Worm (Caenorhabditis elegans) whole organism, young adult: Measurements from ENCODE around the gene C30H6.9.

ENCODE experiments used
- B0336.3 ChIP-seq: fragments of 200-800 bp; sonication (Bioruptor generic); IDR thresholded peaks from 2 replicates; pipeline ENCODE4 v1.3.6; 2022; ENCODE audit warnings: missing genetic modification characterization, missing compliant biosample characterization
- F10E7.11 ChIP-seq: sonication (generic microtip); optimal IDR thresholded peaks from 2 replicates; lab custom pipeline; 2017; ENCODE audit warnings: mild to moderate bottlenecking, missing genetic modification characterization, moderate library complexity, missing compliant biosample characterization
- F23B12.7 ChIP-seq: sonication (generic microtip); optimal IDR thresholded peaks from 2 replicates; lab custom pipeline; 2017; ENCODE audit warnings: missing genetic modification characterization, mild to moderate bottlenecking, missing compliant biosample characterization, antibody characterized with exemption, moderate library complexity; ENCODE audit not compliant: insufficient read depth
- F37B4.10 ChIP-seq: fragments of 200-800 bp; sonication (Bioruptor generic); IDR thresholded peaks from 2 replicates; pipeline ENCODE4 v1.3.6; 2022; ENCODE audit warnings: missing genetic modification characterization, missing compliant biosample characterization
- F55B11.4 ChIP-seq: sonication (generic microtip); optimal IDR thresholded peaks from 2 replicates; lab custom pipeline; 2016; ENCODE audit warnings: missing compliant biosample characterization, missing genetic modification characterization, borderline replicate concordance; ENCODE audit not compliant: insufficient read depth
- F57A8.1 ChIP-seq: fragments of 200-800 bp; sonication (Bioruptor generic); optimal IDR thresholded peaks from 2 replicates; lab custom pipeline; 2018; ENCODE audit warnings: mild to moderate bottlenecking, missing genetic modification characterization, moderate library complexity, missing compliant biosample characterization
- K11D2.4 ChIP-seq: fragments of 200-800 bp; sonication (Bioruptor generic); IDR thresholded peaks from 2 replicates; pipeline ENCODE4 v1.3.6; 2022; ENCODE audit warnings: missing genetic modification reagents, missing genetic modification characterization, missing compliant biosample characterization
- T26A5.8 ChIP-seq: sonication (generic microtip); optimal IDR thresholded peaks from 2 replicates; lab custom pipeline; 2016; ENCODE audit warnings: missing genetic modification characterization, missing compliant biosample characterization
- Y79H2A.3 ChIP-seq: fragments of 200-800 bp; sonication (Bioruptor generic); conservative IDR thresholded peaks from 2 replicates; pipeline ENCODE4 v1.3.6; 2022; ENCODE audit warnings: missing genetic modification reagents, missing genetic modification characterization, missing compliant biosample characterization
- ZK185.1 ChIP-seq: sonication (generic microtip); optimal IDR thresholded peaks from 2 replicates; lab custom pipeline; 2016; ENCODE audit warnings: mild to moderate bottlenecking, missing genetic modification characterization, missing compliant biosample characterization; ENCODE audit not compliant: poor library complexity, severe bottlenecking
- akir-1 ChIP-seq: fragments of 200-800 bp; sonication (Bioruptor generic); optimal IDR thresholded peaks from 2 replicates; lab custom pipeline; 2018; ENCODE audit warnings: mild to moderate bottlenecking, missing genetic modification characterization, moderate library complexity, missing compliant biosample characterization
- aptf-3 ChIP-seq: fragments of 200-800 bp; sonication (Bioruptor generic); IDR thresholded peaks from 2 replicates; pipeline ENCODE4 v1.3.6; 2022; ENCODE audit warnings: missing genetic modification characterization, missing compliant biosample characterization
- bed-1 ChIP-seq: fragments of 200-800 bp; sonication (Bioruptor generic); IDR thresholded peaks from 2 replicates; pipeline ENCODE4 v1.3.6; 2022; ENCODE audit warnings: missing genetic modification reagents, missing genetic modification characterization, missing compliant biosample characterization
- cebp-1 ChIP-seq, 2 experiments: fragments of 200-800 bp in 1 of 2; sonication (Bioruptor generic) in 1 of 2; sonication (generic microtip) in 1 of 2; IDR thresholded peaks in 1 of 2; optimal IDR thresholded peaks in 1 of 2; 2 replicates each; pipeline versions ENCODE4 v1.3.6 to Lab custom; 2017 to 2022; ENCODE audit warnings: missing compliant biosample characterization in 2 of 2, missing genetic modification characterization in 2 of 2, mild to moderate bottlenecking in 1 of 2, missing genetic modification reagents in 1 of 2, moderate library complexity in 1 of 2
- ceh-79 ChIP-seq: sonication (generic microtip); optimal IDR thresholded peaks from 2 replicates; lab custom pipeline; 2017; ENCODE audit warnings: mild to moderate bottlenecking, missing genetic modification characterization, missing compliant biosample characterization
- ceh-91 ChIP-seq: fragments of 200-800 bp; sonication (Bioruptor generic); IDR thresholded peaks from 2 replicates; pipeline ENCODE4 v1.3.6; 2022; ENCODE audit warnings: missing genetic modification reagents, missing genetic modification characterization, missing compliant biosample characterization
- dpff-1 ChIP-seq: sonication (generic microtip); optimal IDR thresholded peaks from 2 replicates; lab custom pipeline; 2017; ENCODE audit warnings: mild to moderate bottlenecking, missing genetic modification characterization, missing compliant biosample characterization
- efl-1 ChIP-seq: fragments of 150-350 bp; optimal IDR thresholded peaks from 2 replicates; lab custom pipeline; 2014; ENCODE audit warnings: missing biosample characterization, missing genetic modification reagents, missing genetic modification characterization
- egrh-3 ChIP-seq: fragments of 200-800 bp; sonication (Bioruptor generic); IDR thresholded peaks from 2 replicates; pipeline ENCODE4 v1.3.6; 2022; ENCODE audit warnings: missing genetic modification reagents, missing genetic modification characterization, missing compliant biosample characterization
- ekl-4 ChIP-seq: fragments of 200-800 bp; sonication (Bioruptor generic); IDR thresholded peaks from 2 replicates; pipeline ENCODE4 v1.3.6; 2022; ENCODE audit warnings: missing genetic modification reagents, missing genetic modification characterization, missing compliant biosample characterization
- fkh-3 ChIP-seq: sonication (generic microtip); optimal IDR thresholded peaks from 2 replicates; lab custom pipeline; 2016; ENCODE audit warnings: mild to moderate bottlenecking, missing genetic modification characterization, missing compliant biosample characterization
- hlh-12 ChIP-seq: sonication (generic microtip); optimal IDR thresholded peaks from 2 replicates; lab custom pipeline; 2016; ENCODE audit warnings: missing genetic modification characterization, missing compliant biosample characterization
- hlh-26 ChIP-seq: fragments of 200-800 bp; sonication (Bioruptor generic); conservative IDR thresholded peaks from 2 replicates; pipeline ENCODE4 v1.3.6; 2022; ENCODE audit warnings: missing genetic modification reagents, missing genetic modification characterization, missing compliant biosample characterization
- hmg-1.2 ChIP-seq: fragments of 200-800 bp; sonication (Bioruptor generic); IDR thresholded peaks from 2 replicates; pipeline ENCODE4 v1.3.6; 2022; ENCODE audit warnings: missing genetic modification reagents, missing genetic modification characterization, missing compliant biosample characterization
- hmg-20 ChIP-seq: fragments of 200-800 bp; sonication (Bioruptor generic); IDR thresholded peaks from 2 replicates; pipeline ENCODE4 v1.3.6; 2022; ENCODE audit warnings: missing genetic modification reagents, missing genetic modification characterization, missing compliant biosample characterization
- hrde-1 ChIP-seq: sonication (generic microtip); optimal IDR thresholded peaks from 2 replicates; lab custom pipeline; 2016; ENCODE audit warnings: missing genetic modification characterization, mild to moderate bottlenecking, missing compliant biosample characterization, moderate library complexity, missing genotype, missing genetic modification reagents, borderline replicate concordance
- let-607 ChIP-seq, 2 experiments: fragments of 200-800 bp in 1 of 2; sonication (Bioruptor generic) in 1 of 2; sonication (generic microtip) in 1 of 2; optimal IDR thresholded peaks; 2 replicates each; lab custom pipeline; 2016 to 2018; ENCODE audit warnings: mild to moderate bottlenecking in 2 of 2, missing compliant biosample characterization in 2 of 2, missing genetic modification characterization in 2 of 2, moderate library complexity in 2 of 2, missing genotype in 1 of 2
- lin-35 ChIP-seq, 3 experiments: fragments of 150-350 bp in 2 of 3; sonication (generic microtip) in 1 of 3; optimal IDR thresholded peaks; 2 replicates each; lab custom pipeline; 2014 to 2018; ENCODE audit warnings: missing biosample characterization in 3 of 3, missing genetic modification characterization in 3 of 3, missing genetic modification reagents in 3 of 3
- lir-1 ChIP-seq: fragments of 200-800 bp; sonication (Bioruptor generic); conservative IDR thresholded peaks from 2 replicates; pipeline ENCODE4 v1.3.6; 2022; ENCODE audit warnings: missing genetic modification reagents, missing genetic modification characterization, missing compliant biosample characterization
- madf-8 ChIP-seq: fragments of 200-800 bp; sonication (Bioruptor generic); conservative IDR thresholded peaks from 2 replicates; pipeline ENCODE4 v1.3.6; 2022; ENCODE audit warnings: missing genetic modification reagents, missing genetic modification characterization, missing compliant biosample characterization
- nfya-1 ChIP-seq: sonication (generic microtip); optimal IDR thresholded peaks from 2 replicates; lab custom pipeline; 2017; ENCODE audit warnings: antibody characterized with exemption, missing compliant biosample characterization, missing genetic modification characterization, borderline replicate concordance; ENCODE audit not compliant: insufficient read depth
- nfya-2 ChIP-seq: fragments of 200-800 bp; sonication (Bioruptor generic); IDR thresholded peaks from 2 replicates; pipeline ENCODE4 v1.3.6; 2022; ENCODE audit warnings: missing genetic modification reagents, missing genetic modification characterization, missing compliant biosample characterization
- nhr-80 ChIP-seq: sonication (generic microtip); optimal IDR thresholded peaks from 2 replicates; lab custom pipeline; 2016; ENCODE audit warnings: missing genetic modification characterization, missing compliant biosample characterization
- pha-4 ChIP-seq: fragments of 150-350 bp; sonication (generic microtip); optimal IDR thresholded peaks from 2 replicates; lab custom pipeline; 2014; ENCODE audit warnings: missing biosample characterization, missing genetic modification reagents, missing genetic modification characterization
- sdz-38 ChIP-seq: sonication (generic microtip); optimal IDR thresholded peaks from 2 replicates; lab custom pipeline; 2016; ENCODE audit warnings: missing genotype, missing genetic modification characterization, missing compliant biosample characterization
- sea-2 ChIP-seq: fragments of 200-800 bp; sonication (Bioruptor generic); IDR thresholded peaks from 2 replicates; pipeline ENCODE4 v1.3.6; 2022; ENCODE audit warnings: missing genetic modification characterization, missing compliant biosample characterization
- ztf-18 ChIP-seq: sonication (generic microtip); optimal IDR thresholded peaks from 2 replicates; lab custom pipeline; 2016; ENCODE audit warnings: missing genotype, mild to moderate bottlenecking, missing genetic modification characterization, missing compliant biosample characterization
- ztf-25 ChIP-seq: fragments of 200-800 bp; sonication (Bioruptor generic); IDR thresholded peaks from 2 replicates; pipeline ENCODE4 v1.3.6; 2022; ENCODE audit warnings: missing genetic modification reagents, missing genetic modification characterization, missing compliant biosample characterization
- ztf-26 ChIP-seq: sonication (generic microtip); optimal IDR thresholded peaks from 2 replicates; lab custom pipeline; 2017; ENCODE audit warnings: missing genetic modification characterization, missing compliant biosample characterization
- ztf-6 ChIP-seq: fragments of 200-800 bp; sonication (Bioruptor generic); IDR thresholded peaks from 2 replicates; pipeline ENCODE4 v1.3.6; 2022; ENCODE audit warnings: missing genetic modification reagents, missing genetic modification characterization, missing compliant biosample characterization

C30H6.9 gene

ce11 chrIV:17405530-17405929, 25.6 kb upstream of the C30H6.9 start, which contains the start of gene pmp-4:
pmp-4 (minus strand) TSS chrIV:17405630.
- TF ChIP-seq pha-4 (no peak), bed-1 (no peak), ztf-18 (no peak), nhr-80 (peak; percentile 54), T26A5.8 (no peak), K11D2.4 (no peak), ZK185.1 (tag; lab: Kevin White, UChicago) (no peak)

ce11 chrIV:17399455-17399854, 19.5 kb upstream of the C30H6.9 start, which contains the start of gene T02D1.4:
T02D1.4 (plus strand) TSS chrIV:17399755.
- TF ChIP-seq aptf-3 (GFP tag; lab: Robert Waterston, UW) (no peak), efl-1 (GFP tag; lab: Kevin White, UChicago) (no peak), nfya-2 (GFP tag; lab: Robert Waterston, UW) (no peak), nfya-1 (tag; lab: Kevin White, UChicago) (no peak), fkh-3 (tag; lab: Kevin White, UChicago) (no peak), cebp-1 (GFP tag; IDR thresholded peaks at IDR 0.05; lab: Robert Waterston, UW) (no peak), cebp-1 (tag; optimal IDR thresholded peaks at IDR 0.05; lab: Kevin White, UChicago) (no peak), ceh-79 (tag; lab: Kevin White, UChicago) (no peak), hlh-12 (no peak), sdz-38 (tag; lab: Kevin White, UChicago) (no peak), ztf-26 (no peak), F55B11.4 (tag; lab: Kevin White, UChicago) (no peak), F37B4.10 (GFP tag; lab: Robert Waterston, UW) (no peak), ztf-6 (GFP tag; lab: Robert Waterston, UW) (no peak)

- TF ChIP-seq efl-1 (GFP tag; lab: Kevin White, UChicago) (no peak), egrh-3 (GFP tag; lab: Robert Waterston, UW) (no peak), B0336.3 (no peak), hmg-20 (no peak), F55B11.4 (tag; lab: Kevin White, UChicago) (no peak), ekl-4 (no peak), hlh-26 (GFP tag; lab: Robert Waterston, UW) (no peak)
Measured at ce11 chrIV:17395910-17396309, 15.9 kb upstream of the C30H6.9 start, which contains the start of gene sru-15. sru-15 (plus strand) TSS chrIV:17396210.

ce11 chrIV:17387442-17387967, 7.5 kb upstream of the C30H6.9 start, which contains the start of gene T02D1.8:
T02D1.8 (minus strand) TSS chrIV:17387492.
- TF ChIP-seq let-607 (tag; optimal IDR thresholded peaks at IDR 0.05; lab: Kevin White, UChicago): peak; percentile 18 to 49
- TF ChIP-seq dpff-1: no peak
- TF ChIP-seq nhr-80: peak; percentile 86
- no peak for TF ChIP-seq hrde-1 (tag; lab: Kevin White, UChicago)

ce11 chrIV:17383046-17383445, 3.1 kb upstream of the C30H6.9 start, which contains the start of gene C30H6.12:
C30H6.12 (plus strand) TSS chrIV:17383346.
- TF ChIP-seq K11D2.4 (no peak), hmg-1.2 (GFP tag; lab: Robert Waterston, UW) (no peak), efl-1 (GFP tag; lab: Kevin White, UChicago) (no peak), lir-1 (GFP tag; lab: Robert Waterston, UW) (no peak), ztf-26 (no peak), ceh-91 (GFP tag; lab: Robert Waterston, UW) (no peak), madf-8 (GFP tag; lab: Robert Waterston, UW) (no peak), bed-1 (no peak), sea-2 (GFP tag; lab: Robert Waterston, UW) (no peak), lin-35 (GFP tag; optimal IDR thresholded peaks at IDR 0.05; lab: Kevin White, UChicago) (no peak), F23B12.7 (no peak), F57A8.1 (GFP tag; lab: Kevin White, UChicago) (no peak), Y79H2A.3 (GFP tag; lab: Robert Waterston, UW) (no peak), akir-1 (GFP tag; lab: Kevin White, UChicago) (no peak), ztf-25 (no peak), F10E7.11 (tag; lab: Kevin White, UChicago) (no peak), nfya-1 (tag; lab: Kevin White, UChicago) (no peak)
